Worm (Caenorhabditis elegans) whole organism, young adult: ENCODE data around the gene M01F1.8.

ENCODE experiments used
- B0035.1 ChIP-seq: sonication (generic microtip); optimal IDR thresholded peaks from 2 replicates; lab custom pipeline; 2016; ENCODE audit warnings: missing genetic modification characterization, mild to moderate bottlenecking, missing compliant biosample characterization, missing genotype, missing genetic modification reagents
- B0336.3 ChIP-seq: fragments of 200-800 bp; sonication (Bioruptor generic); IDR thresholded peaks from 2 replicates; pipeline ENCODE4 v1.3.6; 2022; ENCODE audit warnings: missing genetic modification characterization, missing compliant biosample characterization
- F37B4.10 ChIP-seq: fragments of 200-800 bp; sonication (Bioruptor generic); IDR thresholded peaks from 2 replicates; pipeline ENCODE4 v1.3.6; 2022; ENCODE audit warnings: missing genetic modification characterization, missing compliant biosample characterization
- F52B5.7 ChIP-seq: sonication (generic microtip); optimal IDR thresholded peaks from 2 replicates; lab custom pipeline; 2016; ENCODE audit warnings: mild to moderate bottlenecking, missing genetic modification characterization, missing compliant biosample characterization
- F55B11.4 ChIP-seq: sonication (generic microtip); optimal IDR thresholded peaks from 2 replicates; lab custom pipeline; 2016; ENCODE audit warnings: missing compliant biosample characterization, missing genetic modification characterization, borderline replicate concordance; ENCODE audit not compliant: insufficient read depth
- F57A8.1 ChIP-seq: fragments of 200-800 bp; sonication (Bioruptor generic); optimal IDR thresholded peaks from 2 replicates; lab custom pipeline; 2018; ENCODE audit warnings: mild to moderate bottlenecking, missing genetic modification characterization, moderate library complexity, missing compliant biosample characterization
- F57C9.4 ChIP-seq: sonication (generic microtip); optimal IDR thresholded peaks from 2 replicates; lab custom pipeline; 2017; ENCODE audit warnings: mild to moderate bottlenecking, missing genetic modification characterization, missing compliant biosample characterization
- K11D2.4 ChIP-seq: fragments of 200-800 bp; sonication (Bioruptor generic); IDR thresholded peaks from 2 replicates; pipeline ENCODE4 v1.3.6; 2022; ENCODE audit warnings: missing genetic modification reagents, missing genetic modification characterization, missing compliant biosample characterization
- T07F8.4 ChIP-seq: sonication (generic microtip); optimal IDR thresholded peaks from 2 replicates; lab custom pipeline; 2016; ENCODE audit warnings: mild to moderate bottlenecking, missing genetic modification characterization, moderate library complexity, missing compliant biosample characterization
- T26A5.8 ChIP-seq: sonication (generic microtip); optimal IDR thresholded peaks from 2 replicates; lab custom pipeline; 2016; ENCODE audit warnings: missing genetic modification characterization, missing compliant biosample characterization
- Y67H2A.10 ChIP-seq: fragments of 200-800 bp; sonication (Bioruptor generic); conservative IDR thresholded peaks from 2 replicates; pipeline ENCODE4 v1.3.6; 2022; ENCODE audit warnings: missing genetic modification reagents, missing genetic modification characterization, missing compliant biosample characterization
- Y79H2A.3 ChIP-seq: fragments of 200-800 bp; sonication (Bioruptor generic); conservative IDR thresholded peaks from 2 replicates; pipeline ENCODE4 v1.3.6; 2022; ENCODE audit warnings: missing genetic modification reagents, missing genetic modification characterization, missing compliant biosample characterization
- Y95B8A.8 ChIP-seq: fragments of 200-800 bp; sonication (Bioruptor generic); IDR thresholded peaks from 2 replicates; pipeline ENCODE4 v1.3.6; 2022; ENCODE audit warnings: missing genetic modification reagents, missing genetic modification characterization, missing compliant biosample characterization
- ama-1 ChIP-seq, 3 experiments: fragments of 150-350 bp in 1 of 3; sonication (generic microtip) in 2 of 3; optimal IDR thresholded peaks; 2 replicates each; lab custom pipeline; 2014 to 2018; ENCODE audit warnings: missing biosample characterization in 2 of 3, missing genetic modification characterization in 2 of 3, missing genetic modification reagents in 2 of 3
- attf-3 ChIP-seq: fragments of 200-800 bp; sonication (Bioruptor generic); conservative IDR thresholded peaks from 2 replicates; pipeline ENCODE4 v1.3.6; 2022; ENCODE audit warnings: missing genetic modification reagents, missing genetic modification characterization, missing compliant biosample characterization
- attf-5 ChIP-seq: fragments of 200-800 bp; sonication (Bioruptor generic); optimal IDR thresholded peaks from 2 replicates; lab custom pipeline; 2018; ENCODE audit warnings: mild to moderate bottlenecking, missing genetic modification characterization, missing compliant biosample characterization
- attf-6 ChIP-seq: fragments of 200-800 bp; sonication (Bioruptor generic); IDR thresholded peaks from 2 replicates; pipeline ENCODE4 v1.3.6; 2022; ENCODE audit warnings: missing genetic modification reagents, missing genetic modification characterization, missing compliant biosample characterization
- ceh-27 ChIP-seq: fragments of 200-800 bp; sonication (Bioruptor generic); optimal IDR thresholded peaks from 2 replicates; lab custom pipeline; 2018; ENCODE audit warnings: mild to moderate bottlenecking, missing genetic modification characterization, moderate library complexity, missing compliant biosample characterization
- ceh-40 ChIP-seq: fragments of 200-800 bp; sonication (Bioruptor generic); IDR thresholded peaks from 2 replicates; pipeline ENCODE4 v1.3.6; 2022; ENCODE audit warnings: missing genetic modification characterization, missing compliant biosample characterization
- ceh-58 ChIP-seq: fragments of 200-800 bp; sonication (Bioruptor generic); IDR thresholded peaks from 2 replicates; pipeline ENCODE4 v1.3.6; 2022; ENCODE audit warnings: missing genetic modification characterization, missing compliant biosample characterization
- die-1 ChIP-seq: sonication (generic microtip); optimal IDR thresholded peaks from 2 replicates; lab custom pipeline; 2016; ENCODE audit warnings: missing genotype, mild to moderate bottlenecking, missing genetic modification characterization, missing compliant biosample characterization
- efl-1 ChIP-seq: fragments of 150-350 bp; optimal IDR thresholded peaks from 2 replicates; lab custom pipeline; 2014; ENCODE audit warnings: missing biosample characterization, missing genetic modification reagents, missing genetic modification characterization
- egl-18 ChIP-seq: fragments of 200-800 bp; sonication (Bioruptor generic); IDR thresholded peaks from 2 replicates; pipeline ENCODE4 v1.3.6; 2022; ENCODE audit warnings: missing genetic modification reagents, missing genetic modification characterization, missing compliant biosample characterization
- egl-44 ChIP-seq: fragments of 200-800 bp; sonication (Bioruptor generic); IDR thresholded peaks from 2 replicates; pipeline ENCODE4 v1.3.6; 2022; ENCODE audit warnings: missing genetic modification reagents, missing genetic modification characterization, missing compliant biosample characterization
- egrh-3 ChIP-seq: fragments of 200-800 bp; sonication (Bioruptor generic); IDR thresholded peaks from 2 replicates; pipeline ENCODE4 v1.3.6; 2022; ENCODE audit warnings: missing genetic modification reagents, missing genetic modification characterization, missing compliant biosample characterization
- fkh-3 ChIP-seq: sonication (generic microtip); optimal IDR thresholded peaks from 2 replicates; lab custom pipeline; 2016; ENCODE audit warnings: mild to moderate bottlenecking, missing genetic modification characterization, missing compliant biosample characterization
- hlh-12 ChIP-seq: sonication (generic microtip); optimal IDR thresholded peaks from 2 replicates; lab custom pipeline; 2016; ENCODE audit warnings: missing genetic modification characterization, missing compliant biosample characterization
- hmg-1.2 ChIP-seq: fragments of 200-800 bp; sonication (Bioruptor generic); IDR thresholded peaks from 2 replicates; pipeline ENCODE4 v1.3.6; 2022; ENCODE audit warnings: missing genetic modification reagents, missing genetic modification characterization, missing compliant biosample characterization
- hmg-20 ChIP-seq: fragments of 200-800 bp; sonication (Bioruptor generic); IDR thresholded peaks from 2 replicates; pipeline ENCODE4 v1.3.6; 2022; ENCODE audit warnings: missing genetic modification reagents, missing genetic modification characterization, missing compliant biosample characterization
- hrde-1 ChIP-seq: sonication (generic microtip); optimal IDR thresholded peaks from 2 replicates; lab custom pipeline; 2016; ENCODE audit warnings: missing genetic modification characterization, mild to moderate bottlenecking, missing compliant biosample characterization, moderate library complexity, missing genotype, missing genetic modification reagents, borderline replicate concordance
- let-526 ChIP-seq: fragments of 200-800 bp; sonication (Bioruptor generic); IDR thresholded peaks from 2 replicates; pipeline ENCODE4 v1.3.6; 2022; ENCODE audit warnings: missing genetic modification reagents, missing genetic modification characterization, missing compliant biosample characterization
- lsl-1 ChIP-seq: fragments of 200-800 bp; sonication (Bioruptor generic); optimal IDR thresholded peaks from 2 replicates; lab custom pipeline; 2018; ENCODE audit warnings: mild to moderate bottlenecking, missing genetic modification characterization, moderate library complexity, missing compliant biosample characterization
- madf-10 ChIP-seq: sonication (generic microtip); optimal IDR thresholded peaks from 2 replicates; lab custom pipeline; 2016; ENCODE audit warnings: mild to moderate bottlenecking, missing genetic modification characterization, missing compliant biosample characterization
- nfyb-1 ChIP-seq: fragments of 200-800 bp; sonication (Bioruptor generic); IDR thresholded peaks from 2 replicates; pipeline ENCODE4 v1.3.6; 2022; ENCODE audit warnings: missing genetic modification reagents, missing genetic modification characterization, missing compliant biosample characterization
- nhr-80 ChIP-seq: sonication (generic microtip); optimal IDR thresholded peaks from 2 replicates; lab custom pipeline; 2016; ENCODE audit warnings: missing genetic modification characterization, missing compliant biosample characterization
- pha-4 ChIP-seq: fragments of 150-350 bp; sonication (generic microtip); optimal IDR thresholded peaks from 2 replicates; lab custom pipeline; 2014; ENCODE audit warnings: missing biosample characterization, missing genetic modification reagents, missing genetic modification characterization
- rcor-1 ChIP-seq: fragments of 200-800 bp; sonication (Bioruptor generic); IDR thresholded peaks from 2 replicates; pipeline ENCODE4 v1.3.6; 2022; ENCODE audit warnings: missing genetic modification reagents, missing genetic modification characterization, missing compliant biosample characterization
- rec-8 ChIP-seq, 2 experiments: sonication (generic microtip); optimal IDR thresholded peaks; 2 replicates each; lab custom pipeline; 2016; ENCODE audit warnings: mild to moderate bottlenecking in 2 of 2, missing genetic modification characterization in 2 of 2, missing genetic modification reagents in 2 of 2, missing genotype in 2 of 2, missing biosample characterization in 1 of 2, missing compliant biosample characterization in 1 of 2, moderate library complexity in 1 of 2
- sdz-38 ChIP-seq: sonication (generic microtip); optimal IDR thresholded peaks from 2 replicates; lab custom pipeline; 2016; ENCODE audit warnings: missing genotype, missing genetic modification characterization, missing compliant biosample characterization
- sea-2 ChIP-seq: fragments of 200-800 bp; sonication (Bioruptor generic); IDR thresholded peaks from 2 replicates; pipeline ENCODE4 v1.3.6; 2022; ENCODE audit warnings: missing genetic modification characterization, missing compliant biosample characterization
- snpc-1.3 ChIP-seq: sonication (generic microtip); optimal IDR thresholded peaks from 2 replicates; lab custom pipeline; 2017; ENCODE audit warnings: missing genetic modification characterization, mild to moderate bottlenecking, missing compliant biosample characterization, antibody characterized with exemption, moderate library complexity, missing genotype, missing genetic modification reagents; ENCODE audit not compliant: insufficient read depth
- snpc-4 ChIP-seq, 5 experiments: fragments of 150-350 bp in 1 of 5; sonication (generic microtip) in 4 of 5; optimal IDR thresholded peaks; 2 replicates each; lab custom pipeline; 2014 to 2018; ENCODE audit warnings: missing genetic modification characterization in 5 of 5, missing biosample characterization in 3 of 5, antibody characterized with exemption in 2 of 5, mild to moderate bottlenecking in 2 of 5, missing compliant biosample characterization in 2 of 5, missing genotype in 2 of 5, moderate library complexity in 2 of 5, missing genetic modification reagents in 1 of 5
- sptf-2 ChIP-seq: fragments of 200-800 bp; sonication (Bioruptor generic); optimal IDR thresholded peaks from 2 replicates; lab custom pipeline; 2018; ENCODE audit warnings: mild to moderate bottlenecking, missing genetic modification characterization, missing compliant biosample characterization
- tbp1 ChIP-seq: fragments of 200-800 bp; sonication (Bioruptor generic); optimal IDR thresholded peaks from 2 replicates; lab custom pipeline; 2018; ENCODE audit warnings: mild to moderate bottlenecking, missing genetic modification characterization, missing compliant biosample characterization
- unc-62 ChIP-seq: fragments of 150-350 bp; optimal IDR thresholded peaks from 2 replicates; lab custom pipeline; 2014; ENCODE audit warnings: missing biosample characterization, missing genetic modification reagents, missing genetic modification characterization
- zim-3 ChIP-seq: sonication (generic microtip); optimal IDR thresholded peaks from 2 replicates; lab custom pipeline; 2017; ENCODE audit warnings: mild to moderate bottlenecking, missing genetic modification characterization, moderate library complexity, missing compliant biosample characterization
- ztf-25 ChIP-seq: fragments of 200-800 bp; sonication (Bioruptor generic); IDR thresholded peaks from 2 replicates; pipeline ENCODE4 v1.3.6; 2022; ENCODE audit warnings: missing genetic modification reagents, missing genetic modification characterization, missing compliant biosample characterization
- ztf-28 ChIP-seq: fragments of 200-800 bp; sonication (Bioruptor generic); IDR thresholded peaks from 2 replicates; pipeline ENCODE4 v1.3.6; 2022; ENCODE audit warnings: missing genetic modification reagents, missing genetic modification characterization, missing compliant biosample characterization

The M01F1.8 gene

DNA sequence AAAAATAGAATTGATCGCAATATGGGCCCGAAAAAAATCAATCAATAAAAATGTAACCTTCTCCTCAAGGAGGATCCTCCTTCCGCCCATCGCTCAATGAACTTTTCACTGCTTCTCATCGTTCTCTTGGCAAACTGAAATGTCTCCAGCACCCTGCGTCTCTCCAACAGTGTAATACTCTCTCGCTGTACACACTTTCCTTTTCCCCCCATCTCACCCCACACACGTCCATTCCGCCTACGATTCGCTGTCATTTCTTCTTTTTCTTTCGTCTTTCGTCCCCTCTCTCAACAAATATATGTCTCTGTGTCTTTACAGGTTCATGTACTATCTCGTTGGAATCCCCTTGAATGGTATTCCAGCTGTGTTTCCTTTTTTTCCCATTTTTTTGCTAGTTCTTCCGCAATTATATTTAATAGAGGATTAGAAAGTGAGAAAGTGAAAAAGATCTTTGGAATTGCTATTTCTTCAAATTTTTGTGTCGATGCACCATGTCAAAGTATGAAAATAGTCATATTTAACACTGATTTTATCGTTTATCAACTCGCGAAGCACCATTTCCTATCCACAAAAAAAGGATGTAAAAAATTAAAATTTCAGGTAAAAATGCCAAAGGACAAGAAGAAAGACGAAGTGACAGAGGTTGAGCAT lies 30.8 kb downstream of the M01F1.8 start, which contains the start of gene rsu-1 (continued):
- no peak for TF ChIP-seq snpc-1.3
- TF ChIP-seq unc-62 (GFP tag; lab: Kevin White, UChicago), result no peak
- no peak for TF ChIP-seq B0336.3 (GFP tag; lab: Robert Waterston, UW)
- peak; percentile 83 for TF ChIP-seq hmg-1.2 (GFP tag; lab: Robert Waterston, UW)
- no peak for TF ChIP-seq Y95B8A.8 (GFP tag; lab: Robert Waterston, UW)
- no peak for TF ChIP-seq hlh-12
- TF ChIP-seq egrh-3 (GFP tag; lab: Robert Waterston, UW), result 0 out of 2 replicates have a peak, but pooled peaks have one; percentile 18
- TF ChIP-seq hmg-20, result no peak
- no peak for TF ChIP-seq ztf-25 (GFP tag; lab: Robert Waterston, UW)
- TF ChIP-seq nfyb-1 (GFP tag; lab: Robert Waterston, UW), result no peak
- TF ChIP-seq egl-44 (GFP tag; lab: Robert Waterston, UW), result no peak
- TF ChIP-seq efl-1, result no peak
- TF ChIP-seq die-1, result no peak
- TF ChIP-seq egl-18 (GFP tag; lab: Robert Waterston, UW), result no peak
- TF ChIP-seq lsl-1 (GFP tag; lab: Kevin White, UChicago), result no peak
- TF ChIP-seq sdz-38 (tag; lab: Kevin White, UChicago), result no peak
- no peak for TF ChIP-seq T07F8.4
- TF ChIP-seq Y67H2A.10 (GFP tag; lab: Robert Waterston, UW), result no peak
- TF ChIP-seq snpc-4 (GFP tag; optimal IDR thresholded peaks at IDR 0.05; lab: Kevin White, UChicago), result no peak
- TF ChIP-seq snpc-4 (tag; optimal IDR thresholded peaks at IDR 0.05; lab: Kevin White, UChicago), result no peak
- no peak for TF ChIP-seq attf-3 (GFP tag; lab: Robert Waterston, UW)
- TF ChIP-seq attf-6, result no peak
- peak; percentile 31 for TF ChIP-seq attf-5 (GFP tag; lab: Kevin White, UChicago)
- TF ChIP-seq ama-1 (optimal IDR thresholded peaks at IDR 0.05; lab: Kevin White, UChicago), result no peak
- TF ChIP-seq ama-1 (GFP tag; optimal IDR thresholded peaks at IDR 0.05; lab: Kevin White, UChicago), result no peak
- no peak for TF ChIP-seq tbp1 (GFP tag; lab: Kevin White, UChicago)
- TF ChIP-seq zim-3, result no peak
- no peak for TF ChIP-seq sptf-2 (GFP tag; lab: Kevin White, UChicago)
- TF ChIP-seq hrde-1 (tag; lab: Kevin White, UChicago), result no peak
- TF ChIP-seq F55B11.4, result no peak
- no peak for TF ChIP-seq ztf-28
- no peak for TF ChIP-seq F52B5.7
- no peak for TF ChIP-seq madf-10 (tag; lab: Kevin White, UChicago)
- no peak for TF ChIP-seq Y79H2A.3 (GFP tag; lab: Robert Waterston, UW)
- no peak for TF ChIP-seq F57A8.1 (GFP tag; lab: Kevin White, UChicago)
- no peak for TF ChIP-seq ceh-40 (GFP tag; lab: Robert Waterston, UW)
- TF ChIP-seq fkh-3, result no peak
- TF ChIP-seq pha-4 (tag; lab: Kevin White, UChicago), result no peak
- TF ChIP-seq ceh-58 (GFP tag; lab: Robert Waterston, UW), result no peak
- TF ChIP-seq rcor-1, result no peak
- TF ChIP-seq F57C9.4, result no peak
- no peak for TF ChIP-seq F37B4.10 (GFP tag; lab: Robert Waterston, UW)
- no peak for TF ChIP-seq rec-8 (tag; optimal IDR thresholded peaks at IDR 0.05; lab: Kevin White, UChicago)
- peak; percentile 58 for TF ChIP-seq nhr-80 (tag; lab: Kevin White, UChicago)
- no peak for TF ChIP-seq let-526 (GFP tag; lab: Robert Waterston, UW)
- TF ChIP-seq sea-2 (GFP tag; lab: Robert Waterston, UW), result no peak
- TF ChIP-seq T26A5.8 (tag; lab: Kevin White, UChicago), result no peak
- no peak for TF ChIP-seq K11D2.4 (GFP tag; lab: Robert Waterston, UW)
- no peak for TF ChIP-seq B0035.1 (tag; lab: Kevin White, UChicago)
- TF ChIP-seq ceh-27 (GFP tag; lab: Kevin White, UChicago), result peak; percentile 14
